Fruit fly (Drosophila melanogaster): Measurements from ENCODE around the gene kug.
A peak's percentile ranks its signal among the peaks of the same experiment; 100 is the strongest.

kug gene

dm6 chr3L:19979592-19979991 is 25.5 kb upstream of the kug start, which contains the start of gene CG14182 (continued):
- TF ChIP-seq CG6765 (GFP tag; optimal IDR thresholded peaks at IDR 0.05) = no peak
- peak; percentile 92 for TF ChIP-seq Dp (GFP tag; optimal IDR thresholded peaks at IDR 0.05)
- TF ChIP-seq Doc3 (GFP tag; IDR thresholded peaks at IDR 0.05; ENCODE audit: partially characterized antibody) = peak; percentile 31; the same call in 1 of the 3 replicates
- no peak for TF ChIP-seq CG2129 (GFP tag; IDR thresholded peaks at IDR 0.05; ENCODE audit: partially characterized antibody)
- no peak for TF ChIP-seq pnt (GFP tag; optimal IDR thresholded peaks at IDR 0.05)
- TF ChIP-seq CG15269 (tag; optimal IDR thresholded peaks at IDR 0.05) = no peak
- no peak for TF ChIP-seq chn (GFP tag; optimal IDR thresholded peaks at IDR 0.05)
- TF ChIP-seq vvl (GFP tag; IDR thresholded peaks at IDR 0.05) = no peak
- no peak for TF ChIP-seq CG8089 (GFP tag; optimal IDR thresholded peaks at IDR 0.05)
- TF ChIP-seq tll (GFP tag; optimal IDR thresholded peaks at IDR 0.05) = no peak
- TF ChIP-seq CG15601 (tag; optimal IDR thresholded peaks at IDR 0.05) = no peak
- TF ChIP-seq mld (GFP tag; IDR thresholded peaks at IDR 0.05; ENCODE audit: partially characterized antibody) = no peak
- TF ChIP-seq CG7556 (GFP tag; optimal IDR thresholded peaks at IDR 0.05) = no peak
- TF ChIP-seq Bdp1 (GFP tag; optimal IDR thresholded peaks at IDR 0.05) = no peak
- no peak for TF ChIP-seq CG17359 (tag; optimal IDR thresholded peaks at IDR 0.05)
- no peak for TF ChIP-seq ase (GFP tag; IDR thresholded peaks at IDR 0.05)
- no peak for TF ChIP-seq jumu (GFP tag; optimal IDR thresholded peaks at IDR 0.05)
- TF ChIP-seq CG33557 (GFP tag; optimal IDR thresholded peaks at IDR 0.05) = no peak
- TF ChIP-seq ken (GFP tag; IDR thresholded peaks at IDR 0.05) = no peak
- 0 out of 2 replicates have a peak, but pooled peaks have one; percentile 7 for TF ChIP-seq bbx (GFP tag; IDR thresholded peaks at IDR 0.05; ENCODE audit: partially characterized antibody)
- TF ChIP-seq kni (GFP tag; optimal IDR thresholded peaks at IDR 0.05) = no peak
- peak; percentile 47; the same call in 1 of the 2 replicates for TF ChIP-seq CG13287 (GFP tag; IDR thresholded peaks at IDR 0.05; ENCODE audit: partially characterized antibody)
- TF ChIP-seq lilli (GFP tag; optimal IDR thresholded peaks at IDR 0.05) = no peak
- TF ChIP-seq CG42726 (GFP tag; IDR thresholded peaks at IDR 0.05; ENCODE audit: partially characterized antibody) = no peak
- TF ChIP-seq sens (GFP tag) = peak; percentile 63
- no peak for TF ChIP-seq trh (GFP tag; optimal IDR thresholded peaks at IDR 0.05)
- no peak for TF ChIP-seq CG6813 (GFP tag; optimal IDR thresholded peaks at IDR 0.05)
- peak; percentile 49 for TF ChIP-seq knrl (GFP tag; IDR thresholded peaks at IDR 0.05; ENCODE audit: partially characterized antibody)
- no peak for TF ChIP-seq mam (GFP tag; optimal IDR thresholded peaks at IDR 0.05)
- no peak for TF ChIP-seq CG10959 (GFP tag; IDR thresholded peaks at IDR 0.05)
- TF ChIP-seq CG16813 (GFP tag; IDR thresholded peaks at IDR 0.05; ENCODE audit: partially characterized antibody) = 0 out of 3 replicates have a peak, but pooled peaks have one; percentile 15
- TF ChIP-seq Hmr (GFP tag; optimal IDR thresholded peaks at IDR 0.05) = no peak
- no peak for TF ChIP-seq jing (GFP tag; optimal IDR thresholded peaks at IDR 0.05)
- TF ChIP-seq MESR4 (GFP tag; optimal IDR thresholded peaks at IDR 0.05) = peak; percentile 70
- no peak for TF ChIP-seq CG8388 (GFP tag; optimal IDR thresholded peaks at IDR 0.05)
- TF ChIP-seq nerfin-2 (GFP tag; IDR thresholded peaks at IDR 0.05; ENCODE audit: partially characterized antibody) = no peak
- TF ChIP-seq CG9797 (GFP tag; optimal IDR thresholded peaks at IDR 0.05) = peak; percentile 42
- no peak for TF ChIP-seq oc (tag; optimal IDR thresholded peaks at IDR 0.05)
- no peak for TF ChIP-seq CG4360 (GFP tag; IDR thresholded peaks at IDR 0.05)
- TF ChIP-seq E2f2 (GFP tag; IDR thresholded peaks at IDR 0.05) = peak; percentile 93
- no peak for TF ChIP-seq Atf-2 (GFP tag; optimal IDR thresholded peaks at IDR 0.05)
- no peak for TF ChIP-seq D (optimal IDR thresholded peaks at IDR 0.05)
- no peak for TF ChIP-seq D (GFP tag; optimal IDR thresholded peaks at IDR 0.05)
- no peak for TF ChIP-seq Nf-YB (GFP tag; optimal IDR thresholded peaks at IDR 0.05)
- no peak for TF ChIP-seq Dip2 (GFP tag; IDR thresholded peaks at IDR 0.05)
- peak; percentile 27 for TF ChIP-seq CG2116 (GFP tag; optimal IDR thresholded peaks at IDR 0.05)
- TF ChIP-seq inv (GFP tag; IDR thresholded peaks at IDR 0.05; ENCODE audit: partially characterized antibody) = no peak
- no peak for TF ChIP-seq Vsx1 (GFP tag; optimal IDR thresholded peaks at IDR 0.05)
- no peak for TF ChIP-seq Dfd (GFP tag; optimal IDR thresholded peaks at IDR 0.05)
- no peak for TF ChIP-seq tgo (GFP tag; IDR thresholded peaks at IDR 0.05)

Measured in whole organism, embryonic.